Worm (Caenorhabditis elegans) whole organism, early embryonic: ENCODE measurements around the gene clec-72.

ENCODE experiments used
- B0310.2 ChIP-seq: sonication (generic microtip); optimal IDR thresholded peaks from 2 replicates; lab custom pipeline; 2016; ENCODE audit warnings: mild to moderate bottlenecking, missing genetic modification characterization, missing compliant biosample characterization
- F13C5.2 ChIP-seq: sonication (generic microtip); optimal IDR thresholded peaks from 2 replicates; lab custom pipeline; 2017; ENCODE audit warnings: mild to moderate bottlenecking, missing genetic modification characterization, inconsistent platforms, missing compliant biosample characterization
- aly-1 ChIP-seq: sonication (generic microtip); optimal IDR thresholded peaks from 2 replicates; lab custom pipeline; 2016; ENCODE audit warnings: missing genetic modification characterization, missing compliant biosample characterization
- ama-1 ChIP-seq: fragments of 150-350 bp; optimal IDR thresholded peaks from 2 replicates; lab custom pipeline; 2014
- ceh-13 ChIP-seq: fragments of 200-800 bp; sonication (Bioruptor generic); optimal IDR thresholded peaks from 2 replicates; lab custom pipeline; 2018; ENCODE audit warnings: mild to moderate bottlenecking, missing genetic modification characterization, missing compliant biosample characterization
- ceh-36 ChIP-seq: sonication (generic microtip); optimal IDR thresholded peaks from 2 replicates; lab custom pipeline; 2016; ENCODE audit warnings: missing genetic modification characterization, inconsistent platforms, missing compliant biosample characterization
- ets-7 ChIP-seq: sonication (generic microtip); optimal IDR thresholded peaks from 2 replicates; lab custom pipeline; 2016; ENCODE audit warnings: missing genotype, missing genetic modification characterization, missing compliant biosample characterization
- flt-1 ChIP-seq: fragments of 200-800 bp; sonication (Bioruptor generic); IDR thresholded peaks from 2 replicates; pipeline ENCODE4 v1.3.6; 2022; ENCODE audit warnings: missing genetic modification characterization, missing compliant biosample characterization
- hmbx-1 ChIP-seq: sonication (generic microtip); optimal IDR thresholded peaks from 2 replicates; lab custom pipeline; 2016; ENCODE audit warnings: mild to moderate bottlenecking, missing genetic modification characterization, missing compliant biosample characterization
- hmg-4 ChIP-seq: fragments of 200-800 bp; sonication (Bioruptor generic); optimal IDR thresholded peaks from 2 replicates; lab custom pipeline; 2018; ENCODE audit warnings: mild to moderate bottlenecking, missing genetic modification characterization, missing compliant biosample characterization
- hnd-1 ChIP-seq: sonication (generic microtip); optimal IDR thresholded peaks from 2 replicates; lab custom pipeline; 2016; ENCODE audit warnings: missing genetic modification characterization, missing compliant biosample characterization
- pes-1 ChIP-seq: fragments of 200-800 bp; sonication (Bioruptor generic); IDR thresholded peaks from 2 replicates; pipeline ENCODE4 v1.3.6; 2022; ENCODE audit warnings: missing genetic modification reagents, missing genetic modification characterization, missing compliant biosample characterization
- scrt-1 ChIP-seq: fragments of 200-800 bp; sonication (Bioruptor generic); IDR thresholded peaks from 2 replicates; pipeline ENCODE4 v1.3.6; 2022; ENCODE audit warnings: missing genetic modification characterization, missing compliant biosample characterization
- sea-1 ChIP-seq: fragments of 200-800 bp; sonication (Bioruptor generic); conservative IDR thresholded peaks from 2 replicates; pipeline ENCODE4 v1.3.6; 2022; ENCODE audit warnings: missing genetic modification characterization, missing compliant biosample characterization
- tbx-11 ChIP-seq: fragments of 200-800 bp; sonication (Bioruptor generic); IDR thresholded peaks from 2 replicates; pipeline ENCODE4 v1.3.6; 2022; ENCODE audit warnings: missing genetic modification characterization, missing compliant biosample characterization
- tbx-37 ChIP-seq: fragments of 200-800 bp; sonication (Bioruptor generic); conservative IDR thresholded peaks from 2 replicates; pipeline ENCODE4 v1.3.6; 2022; ENCODE audit warnings: missing genetic modification reagents, missing genetic modification characterization, missing compliant biosample characterization
- tra-4 ChIP-seq: sonication (generic microtip); optimal IDR thresholded peaks from 2 replicates; lab custom pipeline; 2017; ENCODE audit warnings: missing genetic modification characterization, missing compliant biosample characterization

Gene clec-72

ce11 chrIV:3944459-3944858 lies at the start of gene clec-72:
clec-72 (plus strand) TSS chrIV:3944816.
- no peak for TF ChIP-seq ceh-13 (GFP tag; lab: Kevin White, UChicago)
- TF ChIP-seq aly-1, result no peak
- no peak for TF ChIP-seq scrt-1 (GFP tag; lab: Robert Waterston, UW)
- no peak for TF ChIP-seq hmg-4 (GFP tag; lab: Kevin White, UChicago)
- no peak for TF ChIP-seq tbx-11 (GFP tag; lab: Robert Waterston, UW)
- no peak for TF ChIP-seq F13C5.2 (tag; lab: Kevin White, UChicago)
- TF ChIP-seq hmbx-1 (tag; lab: Kevin White, UChicago), result no peak
- TF ChIP-seq ceh-36 (tag; lab: Kevin White, UChicago), result no peak
- TF ChIP-seq sea-1 (GFP tag; lab: Robert Waterston, UW), result no peak
- no peak for TF ChIP-seq ama-1 (lab: Kevin White, UChicago)
- no peak for TF ChIP-seq ets-7 (tag; lab: Kevin White, UChicago)
- TF ChIP-seq B0310.2 (tag; lab: Kevin White, UChicago), result no peak
- no peak for TF ChIP-seq tbx-37
- no peak for TF ChIP-seq tra-4 (tag; lab: Kevin White, UChicago)
- TF ChIP-seq flt-1 (GFP tag; lab: Robert Waterston, UW), result no peak
- TF ChIP-seq hnd-1, result no peak
- no peak for TF ChIP-seq pes-1 (GFP tag; lab: Robert Waterston, UW)

ce11 chrIV:3899719-3900554 lies 44.7 kb upstream of the clec-72 start, which contains the start of gene srz-62:
srz-62 (plus strand) TSS chrIV:3900504.
- TF ChIP-seq ama-1 (lab: Kevin White, UChicago) (no peak), hnd-1 (no peak), tbx-37 (no peak), tbx-11 (GFP tag; lab: Robert Waterston, UW) (no peak), aly-1 (no peak), tra-4 (tag; lab: Kevin White, UChicago) (no peak), hmg-4 (GFP tag; lab: Kevin White, UChicago) (no peak), flt-1 (GFP tag; lab: Robert Waterston, UW) (no peak), F13C5.2 (tag; lab: Kevin White, UChicago) (no peak), ceh-13 (GFP tag; lab: Kevin White, UChicago) (no peak), B0310.2 (tag; lab: Kevin White, UChicago) (no peak), ceh-36 (tag; lab: Kevin White, UChicago) (no peak), ets-7 (tag; lab: Kevin White, UChicago) (no peak), pes-1 (GFP tag; lab: Robert Waterston, UW) (no peak), scrt-1 (GFP tag; lab: Robert Waterston, UW) (no peak), sea-1 (GFP tag; lab: Robert Waterston, UW) (no peak), hmbx-1 (tag; lab: Kevin White, UChicago) (no peak)

ce11 chrIV:3902955-3903354 lies 41.7 kb upstream of the clec-72 start, which contains the start of gene F56D6.6:
F56D6.6 (plus strand) TSS chrIV:3903255.
- TF ChIP-seq tbx-37 (no peak), tbx-11 (GFP tag; lab: Robert Waterston, UW) (no peak), ama-1 (lab: Kevin White, UChicago) (no peak), tra-4 (tag; lab: Kevin White, UChicago) (no peak), sea-1 (GFP tag; lab: Robert Waterston, UW) (no peak), ceh-13 (GFP tag; lab: Kevin White, UChicago) (no peak)

DNA sequence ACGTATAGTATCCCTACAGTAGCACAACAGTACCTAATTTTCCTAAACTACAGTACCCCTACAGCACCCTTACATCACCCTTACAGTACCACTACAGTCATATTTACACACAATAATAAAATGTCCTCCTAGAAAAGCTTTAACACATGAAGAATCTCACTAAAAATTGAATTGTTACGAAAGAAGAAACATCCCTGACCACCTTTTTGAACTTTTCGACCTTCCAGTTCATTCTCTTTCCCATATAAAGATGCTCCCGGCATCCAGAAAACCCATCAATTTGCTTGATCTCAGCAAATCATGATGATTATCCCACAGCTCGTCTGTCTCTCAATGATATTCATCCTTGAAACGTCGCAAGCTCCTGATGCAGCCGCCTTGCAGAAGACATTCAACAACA lies 40.0 kb upstream of the clec-72 start, which contains the start of gene F56D6.21:
F56D6.21 (plus strand) TSS at position 301 of the 400 bp plus-strand sequence.
- no peak for TF ChIP-seq hnd-1
- no peak for TF ChIP-seq tbx-37
- no peak for TF ChIP-seq ceh-13 (GFP tag; lab: Kevin White, UChicago)
- TF ChIP-seq sea-1 (GFP tag; lab: Robert Waterston, UW), result no peak

DNA sequence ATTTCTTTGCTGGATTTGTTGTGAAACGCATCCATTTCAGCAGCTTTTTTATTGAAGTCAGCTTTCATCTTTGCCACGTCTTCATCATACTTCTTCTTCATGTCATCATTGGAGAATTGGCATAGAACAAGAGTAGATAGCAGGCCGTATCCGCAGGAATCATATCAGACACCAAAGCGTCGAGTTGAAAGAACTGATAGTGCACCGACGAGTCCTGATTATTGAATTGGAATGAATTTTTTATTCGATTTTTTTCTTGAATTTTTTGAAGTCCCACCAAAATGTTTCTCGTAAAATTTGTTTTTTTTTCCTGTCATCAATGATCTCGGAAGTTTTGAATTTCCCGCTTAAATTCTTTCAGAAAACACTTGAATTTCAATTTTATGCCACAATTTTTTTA lies 38.2 kb upstream of the clec-72 start, which contains the start of gene F56D6.11:
F56D6.11 (minus strand) TSS at position 101 of the 400 bp plus-strand sequence.
- TF ChIP-seq hmg-4 (GFP tag; lab: Kevin White, UChicago), result no peak

ce11 chrIV:3907506-3908188 lies 37.0 kb upstream of the clec-72 start, which contains the start of the genes F56D6.22 and F56D6.12:
F56D6.22 (minus strand) TSS chrIV:3907606.
F56D6.12 (plus strand) TSS chrIV:3908138.
- no peak for TF ChIP-seq ceh-13 (GFP tag; lab: Kevin White, UChicago)
- TF ChIP-seq tra-4 (tag; lab: Kevin White, UChicago), result no peak
- no peak for TF ChIP-seq scrt-1 (GFP tag; lab: Robert Waterston, UW)
- no peak for TF ChIP-seq ets-7 (tag; lab: Kevin White, UChicago)
- TF ChIP-seq hmg-4 (GFP tag; lab: Kevin White, UChicago), result no peak
- TF ChIP-seq sea-1 (GFP tag; lab: Robert Waterston, UW), result no peak
- TF ChIP-seq flt-1 (GFP tag; lab: Robert Waterston, UW), result no peak

ce11 chrIV:3909114-3909513 lies 35.5 kb upstream of the clec-72 start, which contains the start of gene F56D6.13:
F56D6.13 (plus strand) TSS chrIV:3909414.
- TF ChIP-seq hmbx-1 (tag; lab: Kevin White, UChicago) (no peak), tbx-11 (GFP tag; lab: Robert Waterston, UW) (no peak), scrt-1 (GFP tag; lab: Robert Waterston, UW) (no peak)
